Worm (Caenorhabditis elegans): Measurements from ENCODE around the gene ulp-2.

The ulp-2 gene

DNA sequence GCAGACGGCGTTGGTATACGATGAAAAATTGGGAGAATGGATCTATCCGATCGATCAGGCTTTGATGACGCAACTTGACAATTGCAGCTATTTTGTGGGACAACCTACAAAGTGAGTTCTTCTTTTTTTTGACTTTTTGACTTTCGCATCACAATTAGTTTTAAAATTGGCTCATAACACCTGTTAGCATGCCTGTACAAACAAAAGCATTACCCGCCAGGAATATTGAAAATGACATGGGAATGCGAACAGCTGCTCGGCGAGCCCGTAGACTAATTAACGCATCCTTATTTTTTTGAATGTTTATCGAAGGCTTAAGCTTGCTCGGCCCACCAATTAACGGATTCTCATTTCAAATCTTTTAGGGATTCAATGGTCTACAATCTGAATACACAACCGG lies 27.6 kb upstream of the ulp-2 start:
- TF ChIP-seq lin-32 (GFP tag; optimal IDR thresholded peaks at IDR 0.05): peak; percentile 92
- peak; percentile 10 for TF ChIP-seq zip-8 (tag; optimal IDR thresholded peaks at IDR 0.05)
- no peak for TF ChIP-seq flh-1 (GFP tag; optimal IDR thresholded peaks at IDR 0.05)

DNA sequence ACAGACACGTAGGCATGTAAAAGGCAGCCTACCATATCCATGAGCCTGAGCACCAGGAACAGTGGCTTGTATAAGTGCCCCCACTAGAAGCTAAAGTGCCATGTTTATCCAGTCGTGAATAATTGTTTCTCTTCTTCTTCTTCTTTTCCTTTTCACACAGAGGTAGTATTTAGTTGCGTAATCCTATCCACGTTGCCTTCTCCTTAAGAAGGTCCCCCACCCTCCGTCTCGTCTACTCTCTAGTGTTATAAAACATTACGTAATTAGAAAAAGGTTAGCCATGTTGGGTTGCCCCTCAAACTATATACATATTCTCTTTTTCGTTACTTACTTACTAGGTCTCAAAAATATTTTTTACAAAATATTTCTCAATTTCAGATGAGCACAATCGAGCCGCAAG lies 27.0 kb upstream of the ulp-2 start:
- TF ChIP-seq sptf-1 (tag; optimal IDR thresholded peaks at IDR 0.05) (peak; percentile 39), drap-1 (GFP tag; optimal IDR thresholded peaks at IDR 0.05) (no peak), tbx-8 (GFP tag; optimal IDR thresholded peaks at IDR 0.05) (no peak), lin-32 (GFP tag; optimal IDR thresholded peaks at IDR 0.05) (no peak), elt-1 (tag; optimal IDR thresholded peaks at IDR 0.05; ENCODE audit: borderline replicate concordance, insufficient read depth) (no peak), snpc-4 (tag; optimal IDR thresholded peaks at IDR 0.05) (no peak), flh-1 (GFP tag; optimal IDR thresholded peaks at IDR 0.05) (no peak), blmp-1 (tag; optimal IDR thresholded peaks at IDR 0.05) (no peak), ztf-11 (tag; optimal IDR thresholded peaks at IDR 0.05) (peak; percentile 40), lin-13 (tag; optimal IDR thresholded peaks at IDR 0.05) (no peak), mls-2 (tag; optimal IDR thresholded peaks at IDR 0.05) (no peak), mep-1 (tag; optimal IDR thresholded peaks at IDR 0.05) (no peak), nhr-2 (tag; optimal IDR thresholded peaks at IDR 0.05) (peak; percentile 79), zip-8 (tag; optimal IDR thresholded peaks at IDR 0.05) (peak; percentile 90)

DNA sequence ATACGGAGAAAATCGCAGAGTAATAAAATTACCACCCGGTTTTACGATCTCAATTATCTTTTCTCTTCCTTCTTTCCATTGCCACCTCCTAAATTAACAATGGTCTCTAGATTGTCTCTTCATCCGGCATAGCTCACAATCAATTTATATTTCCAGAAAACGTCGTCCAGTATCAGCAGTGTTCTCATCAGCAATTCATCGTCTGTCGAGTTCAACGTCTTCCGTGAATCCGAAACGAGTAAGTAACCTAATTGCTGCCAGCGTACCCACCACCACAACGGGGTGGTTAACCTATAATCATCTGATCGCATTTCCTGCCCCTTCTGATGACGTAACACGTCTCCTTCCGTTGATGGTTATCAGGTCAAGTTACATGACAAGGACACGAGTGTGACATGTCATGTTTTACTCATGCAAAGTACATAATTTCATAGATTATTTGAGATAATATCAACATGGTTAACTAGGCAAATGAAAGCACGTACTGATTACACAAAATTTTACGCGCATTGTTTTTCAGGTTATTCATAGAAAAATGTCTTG lies 26.4 kb upstream of the ulp-2 start:
- TF ChIP-seq lin-32 (GFP tag; optimal IDR thresholded peaks at IDR 0.05): no peak
- no peak for TF ChIP-seq tbx-8 (GFP tag; optimal IDR thresholded peaks at IDR 0.05)
- TF ChIP-seq ham-2 (GFP tag; optimal IDR thresholded peaks at IDR 0.05): no peak
- TF ChIP-seq hlh-1 (tag; optimal IDR thresholded peaks at IDR 0.05): no peak
- TF ChIP-seq nhr-2 (tag; optimal IDR thresholded peaks at IDR 0.05): peak; percentile 93
- TF ChIP-seq lsy-2 (tag; optimal IDR thresholded peaks at IDR 0.05): no peak
- no peak for TF ChIP-seq nhr-12 (tag; optimal IDR thresholded peaks at IDR 0.05)
- TF ChIP-seq ztf-11 (tag; optimal IDR thresholded peaks at IDR 0.05): no peak
- TF ChIP-seq bed-3 (GFP tag; optimal IDR thresholded peaks at IDR 0.05): no peak
- no peak for TF ChIP-seq cnd-1 (tag; optimal IDR thresholded peaks at IDR 0.05)
- TF ChIP-seq nhr-28 (tag; optimal IDR thresholded peaks at IDR 0.05): no peak
- TF ChIP-seq ceh-39 (tag; optimal IDR thresholded peaks at IDR 0.05): no peak
- TF ChIP-seq zip-8 (tag; optimal IDR thresholded peaks at IDR 0.05): peak; percentile 82
- no peak for TF ChIP-seq M03D4.4 (tag; optimal IDR thresholded peaks at IDR 0.05)
- peak; percentile 15 for TF ChIP-seq ces-1 (GFP tag; optimal IDR thresholded peaks at IDR 0.05)
- TF ChIP-seq ceh-83 (GFP tag; optimal IDR thresholded peaks at IDR 0.05): peak; percentile 58
- TF ChIP-seq sem-2 (GFP tag; optimal IDR thresholded peaks at IDR 0.05): no peak
- peak; percentile 1 for TF ChIP-seq sptf-1 (tag; optimal IDR thresholded peaks at IDR 0.05)
- no peak for TF ChIP-seq nhr-237 (tag; optimal IDR thresholded peaks at IDR 0.05)
- TF ChIP-seq unc-39 (tag; optimal IDR thresholded peaks at IDR 0.05): no peak
- TF ChIP-seq unc-62 (GFP tag; optimal IDR thresholded peaks at IDR 0.05): peak; percentile 60
- peak; percentile 87 for TF ChIP-seq elt-1 (tag; optimal IDR thresholded peaks at IDR 0.05; ENCODE audit: borderline replicate concordance, insufficient read depth)
- no peak for TF ChIP-seq elt-3 (tag; optimal IDR thresholded peaks at IDR 0.05)

DNA sequence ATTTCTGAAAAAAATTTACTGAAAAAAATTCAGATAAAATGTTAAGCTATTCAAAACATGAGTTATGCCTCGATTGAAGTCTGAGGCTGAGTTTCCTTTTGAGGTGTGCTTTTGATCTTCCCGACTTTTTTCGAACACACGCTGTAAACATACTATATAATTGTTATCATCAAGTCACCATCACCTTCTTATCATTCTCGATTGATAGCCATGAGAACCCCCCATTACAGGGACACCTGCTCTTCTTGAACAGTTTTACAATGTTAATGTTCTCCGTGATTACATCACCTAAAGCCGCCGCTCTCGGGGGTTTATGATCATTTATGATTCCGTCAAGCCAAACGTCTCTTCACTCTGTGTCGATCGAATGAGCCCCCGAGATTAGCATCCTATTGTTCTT lies 24.5 kb upstream of the ulp-2 start:
- TF ChIP-seq ceh-43 (GFP tag; optimal IDR thresholded peaks at IDR 0.05) (no peak), ces-1 (GFP tag; optimal IDR thresholded peaks at IDR 0.05) (no peak), ham-2 (GFP tag; optimal IDR thresholded peaks at IDR 0.05) (no peak), sem-2 (GFP tag; optimal IDR thresholded peaks at IDR 0.05) (no peak), cnd-1 (tag; optimal IDR thresholded peaks at IDR 0.05) (no peak), tbx-8 (GFP tag; optimal IDR thresholded peaks at IDR 0.05) (no peak), bed-3 (GFP tag; optimal IDR thresholded peaks at IDR 0.05) (no peak), elt-3 (tag; optimal IDR thresholded peaks at IDR 0.05) (no peak), pha-4 (tag; optimal IDR thresholded peaks at IDR 0.05) (no peak), mab-5 (tag; optimal IDR thresholded peaks at IDR 0.05) (no peak), elt-1 (tag; optimal IDR thresholded peaks at IDR 0.05; ENCODE audit: borderline replicate concordance, insufficient read depth) (no peak), drap-1 (GFP tag; optimal IDR thresholded peaks at IDR 0.05) (no peak), lin-13 (tag; optimal IDR thresholded peaks at IDR 0.05) (no peak), unc-39 (tag; optimal IDR thresholded peaks at IDR 0.05) (no peak), unc-62 (GFP tag; optimal IDR thresholded peaks at IDR 0.05) (no peak), zip-8 (tag; optimal IDR thresholded peaks at IDR 0.05) (no peak)
